Fruit fly (Drosophila melanogaster) whole organism, prepupa: Measurements from ENCODE around the gene CG33640.

Experiments
- Blimp-1 ChIP-seq: fragments of 200-800 bp; sonication (Bioruptor generic); optimal IDR thresholded peaks from 3 replicates; lab custom pipeline; 2017; ENCODE audit warnings: missing biosample characterization, missing genetic modification characterization, mild to moderate bottlenecking, moderate library complexity, missing genetic modification reagents
- CG10631 ChIP-seq: fragments of 200-800 bp; sonication (Bioruptor generic); optimal IDR thresholded peaks from 2 replicates; lab custom pipeline; 2016; ENCODE audit warnings: missing biosample characterization, missing genetic modification characterization
- CG11762 ChIP-seq: fragments of 200-800 bp; sonication (Bioruptor generic); optimal IDR thresholded peaks from 3 replicates; lab custom pipeline; 2016; ENCODE audit warnings: missing biosample characterization, missing genetic modification characterization; ENCODE audit not compliant: insufficient read depth
- CG11902 ChIP-seq: fragments of 200-800 bp; sonication (Bioruptor generic); optimal IDR thresholded peaks from 3 replicates; lab custom pipeline; 2016; ENCODE audit warnings: missing biosample characterization, missing genetic modification characterization
- CG16779 ChIP-seq: fragments of 200-800 bp; sonication (Bioruptor generic); optimal IDR thresholded peaks from 3 replicates; lab custom pipeline; 2017; ENCODE audit warnings: missing biosample characterization, mild to moderate bottlenecking, missing genetic modification characterization
- CG32006 ChIP-seq: fragments of 200-800 bp; sonication (Bioruptor generic); optimal IDR thresholded peaks from 3 replicates; lab custom pipeline; 2017; ENCODE audit warnings: missing biosample characterization, mild to moderate bottlenecking, missing genetic modification characterization
- CG3919 ChIP-seq: fragments of 200-800 bp; sonication (Bioruptor generic); optimal IDR thresholded peaks from 3 replicates; lab custom pipeline; 2016; ENCODE audit warnings: missing biosample characterization, missing genetic modification characterization
- CG6163 ChIP-seq: fragments of 200-800 bp; sonication (Bioruptor generic); IDR thresholded peaks from 3 replicates; pipeline ENCODE4 v1.3.6; 2022; ENCODE audit warnings: missing biosample characterization, missing genetic modification characterization
- CG6276 ChIP-seq: fragments of 200-800 bp; sonication (Bioruptor generic); optimal IDR thresholded peaks from 2 replicates; lab custom pipeline; 2017; ENCODE audit warnings: missing biosample characterization, mild to moderate bottlenecking, missing genetic modification characterization
- CG6854 ChIP-seq: fragments of 200-800 bp; sonication (Bioruptor generic); optimal IDR thresholded peaks from 2 replicates; lab custom pipeline; 2017; ENCODE audit warnings: missing biosample characterization, mild to moderate bottlenecking, missing genetic modification characterization
- CG7368 ChIP-seq: fragments of 200-800 bp; sonication (Bioruptor generic); optimal IDR thresholded peaks from 3 replicates; lab custom pipeline; 2016; ENCODE audit warnings: missing biosample characterization, missing genetic modification characterization
- CG8119 ChIP-seq: fragments of 200-800 bp; sonication (Bioruptor generic); IDR thresholded peaks from 3 replicates; pipeline ENCODE4 v1.3.6; 2022; ENCODE audit warnings: missing biosample characterization, missing genetic modification characterization
- CG8319 ChIP-seq: fragments of 200-800 bp; sonication (Bioruptor generic); optimal IDR thresholded peaks from 3 replicates; lab custom pipeline; 2016; ENCODE audit warnings: missing biosample characterization, missing genetic modification characterization
- CG8632 ChIP-seq: fragments of 200-800 bp; sonication (Bioruptor generic); optimal IDR thresholded peaks from 3 replicates; lab custom pipeline; 2016; ENCODE audit warnings: missing biosample characterization, missing genetic modification characterization
- Eip75B ChIP-seq: fragments of 200-800 bp; sonication (Bioruptor generic); optimal IDR thresholded peaks from 3 replicates; lab custom pipeline; 2016; ENCODE audit warnings: missing biosample characterization, missing genetic modification characterization
- Eip93F ChIP-seq: fragments of 200-800 bp; sonication (Bioruptor generic); optimal IDR thresholded peaks from 2 replicates; lab custom pipeline; 2016; ENCODE audit warnings: missing biosample characterization, mild to moderate bottlenecking, missing genetic modification characterization
- Ets96B ChIP-seq: fragments of 200-800 bp; optimal IDR thresholded peaks from 2 replicates; lab custom pipeline; 2019; ENCODE audit warnings: missing biosample characterization, mild to moderate bottlenecking, missing genetic modification characterization, moderate library complexity
- Gug ChIP-seq: fragments of 200-800 bp; sonication (Bioruptor generic); IDR thresholded peaks from 2 replicates; pipeline ENCODE4 v1.3.6; 2022; ENCODE audit warnings: missing biosample characterization, missing genetic modification characterization
- Hr38 ChIP-seq: sonication (Bioruptor generic); optimal IDR thresholded peaks from 2 replicates; lab custom pipeline; 2016; ENCODE audit warnings: missing biosample characterization, missing genetic modification characterization
- Hr39 ChIP-seq: fragments of 200-800 bp; sonication (Bioruptor generic); optimal IDR thresholded peaks from 2 replicates; lab custom pipeline; 2016; ENCODE audit warnings: missing biosample characterization, missing genetic modification characterization
- Hr4 ChIP-seq: fragments of 200-800 bp; sonication (Bioruptor generic); optimal IDR thresholded peaks from 3 replicates; lab custom pipeline; 2016; ENCODE audit warnings: missing biosample characterization, missing genetic modification characterization
- Lpt ChIP-seq: fragments of 200-800 bp; sonication (Bioruptor generic); optimal IDR thresholded peaks from 3 replicates; lab custom pipeline; 2016; ENCODE audit warnings: missing biosample characterization, missing genetic modification characterization
- Met ChIP-seq: fragments of 200-800 bp; sonication (Bioruptor generic); optimal IDR thresholded peaks from 3 replicates; lab custom pipeline; 2016; ENCODE audit warnings: missing biosample characterization, missing genetic modification characterization
- OdsH ChIP-seq: fragments of 200-800 bp; sonication (Bioruptor generic); optimal IDR thresholded peaks from 3 replicates; lab custom pipeline; 2016; ENCODE audit warnings: missing biosample characterization, missing genetic modification characterization
- Sox14 ChIP-seq: fragments of 200-800 bp; sonication (Bioruptor generic); optimal IDR thresholded peaks from 3 replicates; lab custom pipeline; 2016; ENCODE audit warnings: missing biosample characterization, missing genetic modification characterization
- achi ChIP-seq: fragments of 200-800 bp; sonication (Bioruptor generic); optimal IDR thresholded peaks from 3 replicates; lab custom pipeline; 2016; ENCODE audit warnings: missing biosample characterization, missing genetic modification characterization
- acj6 ChIP-seq: fragments of 200-800 bp; sonication (Bioruptor generic); optimal IDR thresholded peaks from 3 replicates; lab custom pipeline; 2016; ENCODE audit warnings: missing biosample characterization, missing genetic modification characterization
- cyc ChIP-seq: fragments of 200-800 bp; sonication (Bioruptor generic); optimal IDR thresholded peaks from 3 replicates; lab custom pipeline; 2016; ENCODE audit warnings: missing biosample characterization, missing genetic modification characterization
- dac ChIP-seq: fragments of 200-800 bp; sonication (Bioruptor generic); optimal IDR thresholded peaks from 2 replicates; lab custom pipeline; 2017; ENCODE audit warnings: missing biosample characterization, mild to moderate bottlenecking, missing genetic modification characterization
- fd59A ChIP-seq: fragments of 200-800 bp; sonication (Bioruptor generic); optimal IDR thresholded peaks from 2 replicates; lab custom pipeline; 2017; ENCODE audit warnings: missing biosample characterization, mild to moderate bottlenecking, missing genetic modification characterization, missing genetic modification reagents
- fd85E ChIP-seq: fragments of 200-800 bp; sonication (Bioruptor generic); optimal IDR thresholded peaks from 3 replicates; lab custom pipeline; 2016; ENCODE audit warnings: missing biosample characterization, missing genetic modification characterization
- fkh ChIP-seq: fragments of 200-800 bp; sonication (Bioruptor generic); optimal IDR thresholded peaks from 3 replicates; lab custom pipeline; 2017; ENCODE audit warnings: missing biosample characterization, mild to moderate bottlenecking, missing genetic modification characterization, moderate library complexity
- lz ChIP-seq: fragments of 200-800 bp; sonication (Bioruptor generic); optimal IDR thresholded peaks from 3 replicates; lab custom pipeline; 2016; ENCODE audit warnings: missing biosample characterization, missing genetic modification characterization
- net ChIP-seq: fragments of 200-800 bp; sonication (Bioruptor generic); optimal IDR thresholded peaks from 3 replicates; lab custom pipeline; 2016; ENCODE audit warnings: missing biosample characterization, missing genetic modification characterization
- pdm3 ChIP-seq: fragments of 200-800 bp; sonication (Bioruptor generic); optimal IDR thresholded peaks from 3 replicates; lab custom pipeline; 2016; ENCODE audit warnings: missing biosample characterization, missing genetic modification characterization
- vri ChIP-seq: fragments of 200-800 bp; sonication (Bioruptor generic); optimal IDR thresholded peaks from 3 replicates; lab custom pipeline; 2016; ENCODE audit warnings: missing biosample characterization, mild to moderate bottlenecking, missing genetic modification characterization

The CG33640 gene

dm6 chr2L:13521807-13522206, 5.8 kb upstream of the CG33640 start (continued):
- no peak for TF ChIP-seq CG16779

- TF ChIP-seq Blimp-1 (GFP tag; lab: Kevin White, UChicago) (no peak), CG8319 (no peak), fd85E (GFP tag; lab: Kevin White, UChicago) (no peak), Met (GFP tag; lab: Kevin White, UChicago) (no peak), vri (GFP tag; lab: Kevin White, UChicago) (no peak), OdsH (no peak), CG10631 (GFP tag; lab: Kevin White, UChicago) (no peak), CG32006 (GFP tag; lab: Kevin White, UChicago) (no peak), CG16779 (no peak), achi (GFP tag; lab: Kevin White, UChicago) (no peak), CG8119 (GFP tag; lab: Robert Waterston, UW) (no peak), dac (GFP tag; lab: Kevin White, UChicago) (no peak)
- TF ChIP-seq, all 60 proteins: peak for 0
Observed at dm6 chr2L:13528742-13529141, 1.1 kb downstream of the CG33640 start, which contains the start of gene CG33641. CG33641 (plus strand) TSS chr2L:13529042.

- TF ChIP-seq Met (GFP tag; lab: Kevin White, UChicago) (no peak), net (GFP tag; lab: Kevin White, UChicago) (no peak), CG6163 (no peak), fd59A (no peak), cyc (GFP tag; lab: Kevin White, UChicago) (no peak), CG10631 (GFP tag; lab: Kevin White, UChicago) (no peak), CG8632 (GFP tag; lab: Kevin White, UChicago) (no peak), CG11902 (GFP tag; lab: Kevin White, UChicago) (no peak), dac (GFP tag; lab: Kevin White, UChicago) (no peak)
Observed at dm6 chr2L:13529675-13530074, 2.0 kb downstream of the CG33640 start, which contains the start of gene CG33642. CG33642 (plus strand) TSS chr2L:13529975.

- no peak for TF ChIP-seq CG6854 (GFP tag; lab: Kevin White, UChicago)
- TF ChIP-seq, all 60 proteins: peak for 0
Observed at dm6 chr2L:13530774-13531173, 3.1 kb downstream of the CG33640 start, which contains the start of gene CG33643. CG33643 (plus strand) TSS chr2L:13531074.

dm6 chr2L:13531785-13532184, 4.1 kb downstream of the CG33640 start, which contains the start of gene CG33644:
CG33644 (plus strand) TSS chr2L:13532085.
- TF ChIP-seq Eip93F (GFP tag; lab: Kevin White, UChicago) = no peak
- no peak for TF ChIP-seq CG3919 (GFP tag; lab: Kevin White, UChicago)
- TF ChIP-seq CG7368 = no peak
- no peak for TF ChIP-seq Eip75B (GFP tag; lab: Kevin White, UChicago)
- TF ChIP-seq OdsH = no peak
- TF ChIP-seq fkh (GFP tag; lab: Kevin White, UChicago) = no peak
- no peak for TF ChIP-seq CG11902 (GFP tag; lab: Kevin White, UChicago)
- no peak for TF ChIP-seq Gug
- TF ChIP-seq Hr39 = no peak
- TF ChIP-seq CG11762 = no peak
- no peak for TF ChIP-seq Sox14
- TF ChIP-seq CG6163 = no peak

- TF ChIP-seq net (GFP tag; lab: Kevin White, UChicago) (no peak), Eip75B (GFP tag; lab: Kevin White, UChicago) (no peak)
Observed at dm6 chr2L:13532524-13532923, 4.9 kb downstream of the CG33640 start, which contains the start of gene CG33645. CG33645 (plus strand) TSS chr2L:13532824.

- no peak for TF ChIP-seq Ets96B
- no peak for TF ChIP-seq acj6 (GFP tag; lab: Kevin White, UChicago)
- no peak for TF ChIP-seq CG11902 (GFP tag; lab: Kevin White, UChicago)
- TF ChIP-seq CG8632 (GFP tag; lab: Kevin White, UChicago) = no peak
- TF ChIP-seq CG10631 (GFP tag; lab: Kevin White, UChicago) = no peak
- no peak for TF ChIP-seq lz (GFP tag; lab: Kevin White, UChicago)
- no peak for TF ChIP-seq Lpt (GFP tag; lab: Kevin White, UChicago)
- TF ChIP-seq vri (GFP tag; lab: Kevin White, UChicago) = no peak
- TF ChIP-seq CG6276 (GFP tag; lab: Kevin White, UChicago) = no peak
- TF ChIP-seq Gug = no peak
- no peak for TF ChIP-seq Hr4 (GFP tag; lab: Kevin White, UChicago)
- no peak for TF ChIP-seq dac (GFP tag; lab: Kevin White, UChicago)
- TF ChIP-seq net (GFP tag; lab: Kevin White, UChicago) = no peak
- no peak for TF ChIP-seq achi (GFP tag; lab: Kevin White, UChicago)
- TF ChIP-seq pdm3 = no peak
- no peak for TF ChIP-seq Eip75B (GFP tag; lab: Kevin White, UChicago)
- no peak for TF ChIP-seq Hr38 (GFP tag; lab: Kevin White, UChicago)
Observed at dm6 chr2L:13535678-13536077, 8.0 kb downstream of the CG33640 start, which contains the start of gene CG15638. CG15638 (minus strand) TSS chr2L:13535778.
